Worm (Caenorhabditis elegans) whole organism, L4 larva: ENCODE results near the gene vrp-1.

Experiments
- D1046.2 ChIP-seq: fragments of 200-800 bp; sonication (Bioruptor generic); IDR thresholded peaks from 2 replicates; pipeline ENCODE4 v1.3.6; 2022; ENCODE audit warnings: missing genetic modification characterization, missing compliant biosample characterization
- F44E2.7 ChIP-seq: fragments of 200-800 bp; sonication (Bioruptor generic); IDR thresholded peaks from 2 replicates; pipeline ENCODE4 v2.1.2; 2022; ENCODE audit warnings: missing genetic modification characterization, missing compliant biosample characterization
- R02D3.7 ChIP-seq: fragments of 150-350 bp; sonication (generic microtip); optimal IDR thresholded peaks from 3 replicates; lab custom pipeline; 2014; ENCODE audit warnings: missing biosample characterization, missing genetic modification characterization
- Y105C5A.15 ChIP-seq: fragments of 200-800 bp; sonication (Bioruptor generic); IDR thresholded peaks from 2 replicates; pipeline ENCODE4 v1.3.6; 2022; ENCODE audit warnings: missing genetic modification characterization, missing compliant biosample characterization
- Y75B8A.6 ChIP-seq: fragments of 200-800 bp; sonication (Bioruptor generic); IDR thresholded peaks from 2 replicates; pipeline ENCODE4 v1.3.6; 2022; ENCODE audit warnings: missing genetic modification reagents, missing genetic modification characterization, missing compliant biosample characterization
- aha-1 ChIP-seq: fragments of 150-350 bp; peaks from one replicate; lab custom pipeline; 2014; ENCODE audit warnings: missing biosample characterization, missing genetic modification characterization
- ama-1 ChIP-seq: fragments of 150-350 bp; optimal IDR thresholded peaks from 2 replicates; lab custom pipeline; 2014; ENCODE audit warnings: inconsistent platforms, mixed read lengths
- ceh-44 ChIP-seq: fragments of 200-800 bp; sonication (Bioruptor generic); IDR thresholded peaks from 2 replicates; pipeline ENCODE4 v1.3.6; 2022; ENCODE audit warnings: missing genetic modification reagents, missing genetic modification characterization, missing compliant biosample characterization
- daf-12 ChIP-seq: fragments of 150-350 bp; optimal IDR thresholded peaks from 2 replicates; lab custom pipeline; 2014; ENCODE audit warnings: missing biosample characterization, missing genetic modification reagents, missing genetic modification characterization
- dpl-1 ChIP-seq: fragments of 150-350 bp; optimal IDR thresholded peaks from 2 replicates; lab custom pipeline; 2014; ENCODE audit warnings: missing biosample characterization, missing genetic modification reagents, missing genetic modification characterization
- dve-1 ChIP-seq: sonication (generic microtip); optimal IDR thresholded peaks from 2 replicates; lab custom pipeline; 2017; ENCODE audit warnings: antibody characterized with exemption, mild to moderate bottlenecking, missing genetic modification characterization, missing compliant biosample characterization; ENCODE audit not compliant: insufficient read depth
- egl-43 ChIP-seq: fragments of 200-800 bp; sonication (Bioruptor generic); IDR thresholded peaks from 2 replicates; pipeline ENCODE4 v1.3.6; 2022; ENCODE audit warnings: missing genetic modification reagents, missing genetic modification characterization, missing compliant biosample characterization
- lsy-2 ChIP-seq, 2 experiments: fragments of 150-350 bp in 1 of 2; sonication (generic microtip) in 1 of 2; optimal IDR thresholded peaks; 2 replicates each; lab custom pipeline; 2014 to 2017; ENCODE audit warnings: missing biosample characterization in 2 of 2, missing genetic modification characterization in 2 of 2
- madf-5 ChIP-seq, 2 experiments: fragments of 200-800 bp; sonication (Bioruptor generic); IDR thresholded peaks; 2 replicates each; pipeline ENCODE4 v1.3.6; 2022; ENCODE audit warnings: missing compliant biosample characterization in 2 of 2, missing genetic modification characterization in 2 of 2
- mes-2 ChIP-seq: sonication (generic microtip); optimal IDR thresholded peaks from 2 replicates; lab custom pipeline; 2016; ENCODE audit warnings: missing genotype, mild to moderate bottlenecking, missing genetic modification characterization, missing compliant biosample characterization; ENCODE audit not compliant: poor library complexity, severe bottlenecking
- nhr-10 ChIP-seq: fragments of 150-350 bp; optimal IDR thresholded peaks from 2 replicates; lab custom pipeline; 2014; ENCODE audit warnings: missing biosample characterization, missing genetic modification characterization
- nhr-102 ChIP-seq: sonication (generic microtip); optimal IDR thresholded peaks from 2 replicates; lab custom pipeline; 2016; ENCODE audit warnings: mild to moderate bottlenecking, missing genetic modification characterization, moderate library complexity, missing compliant biosample characterization
- nhr-237 ChIP-seq: sonication (generic microtip); optimal IDR thresholded peaks from 2 replicates; lab custom pipeline; 2017; ENCODE audit warnings: missing biosample characterization, missing genetic modification characterization
- nhr-42 ChIP-seq: fragments of 200-800 bp; sonication (Bioruptor generic); IDR thresholded peaks from 2 replicates; pipeline ENCODE4 v1.3.6; 2022; ENCODE audit warnings: missing genetic modification characterization, missing compliant biosample characterization
- nhr-6 ChIP-seq: fragments of 150-350 bp; optimal IDR thresholded peaks from 2 replicates; lab custom pipeline; 2014; ENCODE audit warnings: missing biosample characterization, missing genetic modification characterization
- nhr-77 ChIP-seq: fragments of 150-350 bp; optimal IDR thresholded peaks from 2 replicates; lab custom pipeline; 2014; ENCODE audit warnings: missing biosample characterization, missing genetic modification characterization
- pha-4 ChIP-seq, 2 experiments: fragments of 150-350 bp in 1 of 2; fragments of 200-800 bp in 1 of 2; sonication (Bioruptor generic) in 1 of 2; IDR thresholded peaks in 1 of 2; optimal IDR thresholded peaks in 1 of 2; 2 replicates each; pipeline versions ENCODE4 v1.3.6 to Lab custom; 2014 to 2022; ENCODE audit warnings: missing genetic modification characterization in 2 of 2, missing genetic modification reagents in 2 of 2, missing biosample characterization in 1 of 2, missing compliant biosample characterization in 1 of 2
- pqm-1 ChIP-seq: sonication (generic microtip); optimal IDR thresholded peaks from 2 replicates; lab custom pipeline; 2017; ENCODE audit warnings: missing biosample characterization, missing genetic modification characterization
- set-16 ChIP-seq: fragments of 200-800 bp; sonication (Bioruptor generic); IDR thresholded peaks from 2 replicates; pipeline ENCODE4 v1.3.6; 2022; ENCODE audit warnings: missing genetic modification reagents, missing genetic modification characterization, missing compliant biosample characterization
- tag-97 ChIP-seq: fragments of 200-800 bp; sonication (Bioruptor generic); IDR thresholded peaks from 2 replicates; pipeline ENCODE4 v1.3.6; 2022; ENCODE audit warnings: missing genetic modification characterization, missing compliant biosample characterization
- unc-39 ChIP-seq: sonication (generic microtip); optimal IDR thresholded peaks from 2 replicates; lab custom pipeline; 2017; ENCODE audit warnings: missing biosample characterization, missing genetic modification characterization
- unc-62 ChIP-seq, 3 experiments: fragments of 150-350 bp in 1 of 3; sonication (generic microtip); optimal IDR thresholded peaks in 2 of 3; peaks in 1 of 3; 1 replicate in 1 of 3; 2 replicates in 2 of 3; lab custom pipeline; 2014 to 2017; ENCODE audit warnings: missing biosample characterization in 3 of 3, missing genetic modification characterization in 3 of 3, missing genetic modification reagents in 3 of 3, missing genotype in 1 of 3
- zip-11 ChIP-seq: fragments of 200-800 bp; sonication (Bioruptor generic); IDR thresholded peaks from 2 replicates; pipeline ENCODE4 v1.3.6; 2022; ENCODE audit warnings: missing genetic modification characterization, missing compliant biosample characterization
- zip-2 ChIP-seq: fragments of 150-350 bp; optimal IDR thresholded peaks from 2 replicates; lab custom pipeline; 2014; ENCODE audit warnings: missing biosample characterization, missing genetic modification characterization
- ztf-7 ChIP-seq: fragments of 150-350 bp; optimal IDR thresholded peaks from 2 replicates; lab custom pipeline; 2014; ENCODE audit warnings: missing biosample characterization, missing genetic modification characterization

Gene vrp-1

ce11 chrIV:3012374-3013142 is at the start of gene vrp-1, which contains the start of gene Y54G2A.28 (continued):
- 0 out of 2 replicates have a peak, but pooled peaks have one; percentile 23 for TF ChIP-seq nhr-42 (GFP tag; lab: Robert Waterston, UW)
- no peak for TF ChIP-seq nhr-10
- TF ChIP-seq daf-12, result no peak
- TF ChIP-seq ceh-44 (GFP tag; lab: Robert Waterston, UW), result no peak
- TF ChIP-seq lsy-2 (tag; optimal IDR thresholded peaks at IDR 0.05; lab: Kevin White, UChicago), result no peak
- TF ChIP-seq dpl-1, result no peak
- TF ChIP-seq pqm-1 (tag; lab: Kevin White, UChicago), result peak; percentile 59
- no peak for TF ChIP-seq nhr-6 (tag; lab: Kevin White, UChicago)
- TF ChIP-seq nhr-237 (tag; lab: Kevin White, UChicago), result no peak
- TF ChIP-seq Y105C5A.15, result 0 out of 2 replicates have a peak, but pooled peaks have one; percentile 53
- no peak for TF ChIP-seq zip-2 (tag; lab: Kevin White, UChicago)
- no peak for TF ChIP-seq mes-2 (tag; lab: Kevin White, UChicago)

- TF ChIP-seq D1046.2 (0 out of 2 replicates have a peak, but pooled peaks have one; percentile 33), F44E2.7 (GFP tag; lab: Robert Waterston, UW) (no peak), set-16 (peak; percentile 80), pha-4 (GFP tag; IDR thresholded peaks at IDR 0.05; lab: Robert Waterston, UW) (no peak), pha-4 (tag; optimal IDR thresholded peaks at IDR 0.05; lab: Kevin White, UChicago) (no peak)
Observed at ce11 chrIV:2966884-2967283, 45.5 kb upstream of the vrp-1 start.

- TF ChIP-seq ztf-7, result no peak
- peak in 1 of 2 experiments; percentile 29 for TF ChIP-seq unc-62 (GFP tag; optimal IDR thresholded peaks at IDR 0.05 in 1 of 2; lab: Kevin White, UChicago)
- no peak for TF ChIP-seq unc-62 (tag; optimal IDR thresholded peaks at IDR 0.05; lab: Kevin White, UChicago)
- 0 out of 2 replicates have a peak, but pooled peaks have one; percentile 23 for TF ChIP-seq egl-43
- TF ChIP-seq set-16, result peak; percentile 69
- TF ChIP-seq unc-39 (tag; lab: Kevin White, UChicago), result no peak
Observed at ce11 chrIV:2969399-2969990, 42.9 kb upstream of the vrp-1 start, which contains the start of gene Y54G2A.57. TSS of gene Y54G2A.57 (plus strand) at chrIV:2969940.

ce11 chrIV:2971060-2971459 is 41.3 kb upstream of the vrp-1 start:
- TF ChIP-seq zip-11 (GFP tag; lab: Robert Waterston, UW) (no peak), set-16 (peak; percentile 92), dve-1 (tag; lab: Kevin White, UChicago) (no peak), madf-5 (GFP tag; IDR thresholded peaks at IDR 0.05; lab: Robert Waterston, UW) (0 out of 4 replicates have a peak, but pooled peaks of 1 of the 2 experiments have one; percentile 54), D1046.2 (peak; percentile 58; the same call in 1 of the 2 replicates)

- TF ChIP-seq nhr-77 (tag; lab: Kevin White, UChicago) (no peak), unc-62 (GFP tag; optimal IDR thresholded peaks at IDR 0.05 in 1 of 2; lab: Kevin White, UChicago) (no peak), unc-62 (tag; optimal IDR thresholded peaks at IDR 0.05; lab: Kevin White, UChicago) (no peak), daf-12 (no peak), ama-1 (no peak), R02D3.7 (tag; lab: Kevin White, UChicago) (no peak), Y75B8A.6 (GFP tag; lab: Robert Waterston, UW) (no peak)
Observed at ce11 chrIV:2978384-2978783, 34.0 kb upstream of the vrp-1 start, which contains the start of gene lad-2. TSS of gene lad-2 (minus strand) at chrIV:2978484.

- TF ChIP-seq aha-1 (tag; lab: Kevin White, UChicago), result peak; percentile 70
- no peak for TF ChIP-seq nhr-102 (tag; lab: Kevin White, UChicago)
- no peak for TF ChIP-seq tag-97
Observed at ce11 chrIV:2982443-2982842, 29.9 kb upstream of the vrp-1 start.
